Worm (Caenorhabditis elegans) whole organism, young adult: ENCODE measurements around the gene flwr-1.

Source experiments
- C06A6.2 ChIP-seq: fragments of 200-800 bp; sonication (Bioruptor generic); conservative IDR thresholded peaks from 2 replicates; pipeline ENCODE4 v1.3.6; 2022; ENCODE audit warnings: missing genetic modification characterization, missing compliant biosample characterization
- mxl-1 ChIP-seq: sonication (generic microtip); optimal IDR thresholded peaks from 2 replicates; lab custom pipeline; 2016; ENCODE audit warnings: missing genetic modification characterization, missing compliant biosample characterization

- TF ChIP-seq mxl-1 (tag; lab: Kevin White, UChicago) = no peak
- TF ChIP-seq C06A6.2 (GFP tag; lab: Robert Waterston, UW) = no peak
Observed at ce11 chrX:15016102-15016501, 46.0 kb upstream of the flwr-1 start.
